Fruit fly (Drosophila melanogaster): ENCODE results near the gene Oga.

Oga gene

DNA sequence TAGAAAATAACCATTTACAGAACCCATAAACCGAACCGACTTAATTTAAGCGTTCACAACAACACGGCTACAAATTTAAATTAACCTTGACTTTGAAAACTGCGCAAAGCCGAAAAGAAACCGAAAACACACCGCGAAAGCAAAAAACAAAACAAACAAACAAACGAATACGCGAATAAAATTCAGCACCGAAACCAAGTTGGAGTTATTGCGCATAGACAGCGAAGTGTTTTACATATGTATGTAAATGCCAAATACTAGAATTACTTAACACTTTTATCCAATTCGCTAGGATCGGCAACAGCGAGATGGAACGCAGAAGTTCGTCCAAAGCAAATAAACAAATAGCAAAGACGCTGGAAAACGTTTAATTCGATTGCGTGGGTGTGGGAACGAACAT, 33.2 kb upstream of the Oga start:
- TF ChIP-seq eve (GFP tag; optimal IDR thresholded peaks at IDR 0.05) (peak in 1 of 2 experiments; percentile 47), unc-4 (GFP tag; IDR thresholded peaks at IDR 0.05; ENCODE audit: partially characterized antibody) (no peak), B-H2 (GFP tag; optimal IDR thresholded peaks at IDR 0.05) (peak; percentile 21), bigmax (GFP tag; optimal IDR thresholded peaks at IDR 0.05) (no peak), phol (tag; optimal IDR thresholded peaks at IDR 0.05) (no peak), CG15073 (GFP tag; optimal IDR thresholded peaks at IDR 0.05) (no peak), Ada2b (GFP tag; IDR thresholded peaks at IDR 0.05) (no peak), vnd (GFP tag; IDR thresholded peaks at IDR 0.05; ENCODE audit: partially characterized antibody) (no peak), fru (optimal IDR thresholded peaks at IDR 0.05) (no peak), CG3163 (GFP tag; optimal IDR thresholded peaks at IDR 0.05) (no peak), CG13894 (tag; optimal IDR thresholded peaks at IDR 0.05) (peak; percentile 66), chinmo (GFP tag; IDR thresholded peaks at IDR 0.05; ENCODE audit: partially characterized antibody) (0 out of 4 replicates have a peak, but pooled peaks have one; percentile 31), Hr51 (GFP tag; optimal IDR thresholded peaks at IDR 0.05) (no peak), sr (GFP tag; IDR thresholded peaks at IDR 0.05) (0 out of 3 replicates have a peak, but pooled peaks have one; percentile 16), CG9215 (GFP tag; IDR thresholded peaks at IDR 0.05) (no peak), fd64A (GFP tag; optimal IDR thresholded peaks at IDR 0.05) (no peak), pnt (GFP tag; optimal IDR thresholded peaks at IDR 0.05) (no peak), CG32532 (GFP tag; IDR thresholded peaks at IDR 0.05) (no peak), rib (GFP tag; IDR thresholded peaks at IDR 0.05) (peak; percentile 70; the same call in 1 of the 2 replicates), vvl (GFP tag; IDR thresholded peaks at IDR 0.05) (0 out of 2 replicates have a peak, but pooled peaks have one; percentile 17), PHDP (tag; optimal IDR thresholded peaks at IDR 0.05) (no peak), Antp (GFP tag; optimal IDR thresholded peaks at IDR 0.05) (no peak), lmd (GFP tag; IDR thresholded peaks at IDR 0.05) (no peak), CG10543 (GFP tag; optimal IDR thresholded peaks at IDR 0.05) (peak; percentile 29), jing (GFP tag; optimal IDR thresholded peaks at IDR 0.05) (no peak), Poxn (GFP tag; IDR thresholded peaks at IDR 0.05) (no peak), CG12769 (tag; optimal IDR thresholded peaks at IDR 0.05) (peak; percentile 11), mirr (GFP tag; optimal IDR thresholded peaks at IDR 0.05) (no peak), CG11456 (GFP tag; IDR thresholded peaks at IDR 0.05) (no peak), CG1602 (GFP tag; optimal IDR thresholded peaks at IDR 0.05) (no peak)

DNA sequence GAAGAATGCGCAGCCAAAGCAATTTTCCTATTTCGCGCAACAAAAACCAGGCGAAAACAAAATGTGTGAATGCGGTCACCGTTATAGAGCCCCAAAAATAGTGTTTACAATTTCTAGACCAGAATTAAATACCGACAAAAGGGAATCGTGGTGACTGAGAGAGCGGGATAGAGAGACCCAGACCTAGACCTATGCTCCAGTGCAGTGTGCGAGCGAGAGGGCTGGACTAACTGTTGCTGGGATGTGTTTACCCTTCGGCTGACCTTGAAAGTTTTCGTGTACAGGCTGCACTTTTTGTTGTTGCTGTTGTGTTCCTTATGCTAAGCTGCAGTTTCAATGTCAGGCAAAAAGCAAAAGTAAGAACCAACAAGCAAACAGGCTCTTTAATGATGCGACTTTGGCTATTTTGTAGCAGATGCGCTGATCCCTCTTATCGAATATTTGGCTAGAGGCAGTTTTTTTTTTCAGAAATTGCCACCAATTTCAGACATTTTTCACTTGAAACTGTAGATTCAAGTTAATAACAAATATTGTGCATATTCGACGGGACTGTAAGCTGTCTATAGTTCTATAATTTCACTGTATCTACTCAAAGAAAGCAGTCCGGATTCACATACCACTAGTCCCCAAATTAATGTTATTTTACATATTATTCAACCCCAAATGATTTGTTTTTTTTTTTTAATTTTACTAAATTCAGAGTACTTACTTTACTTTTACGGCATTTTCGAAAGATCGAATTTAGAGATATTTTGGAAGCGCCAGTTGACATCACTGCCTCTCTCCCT, 32.1 kb upstream of the Oga start:
- TF ChIP-seq Nf-YC (tag; optimal IDR thresholded peaks at IDR 0.05) (no peak), CG13775 (GFP tag; optimal IDR thresholded peaks at IDR 0.05) (peak; percentile 58), Mad (GFP tag; optimal IDR thresholded peaks at IDR 0.05) (peak; percentile 29), CHES-1-like (GFP tag; optimal IDR thresholded peaks at IDR 0.05) (peak; percentile 37), chif (GFP tag; optimal IDR thresholded peaks at IDR 0.05) (peak in 1 of 2 experiments; percentile 27), Mrtf (GFP tag; IDR thresholded peaks at IDR 0.05) (0 out of 3 replicates have a peak, but pooled peaks have one; percentile 7), CG5953 (GFP tag; IDR thresholded peaks at IDR 0.05) (no peak), eve (GFP tag; optimal IDR thresholded peaks at IDR 0.05) (peak in 1 of 2 experiments; percentile 55), CG17328 (GFP tag; IDR thresholded peaks at IDR 0.05) (0 out of 2 replicates have a peak, but pooled peaks have one; percentile 3), D (optimal IDR thresholded peaks at IDR 0.05) (no peak), D (GFP tag; optimal IDR thresholded peaks at IDR 0.05) (peak; percentile 51), Pdp1 (GFP tag; optimal IDR thresholded peaks at IDR 0.05) (peak in 1 of 2 experiments; percentile 40), Dip3 (GFP tag; optimal IDR thresholded peaks at IDR 0.05) (no peak), phol (tag; optimal IDR thresholded peaks at IDR 0.05) (peak; percentile 50), ap (GFP tag; IDR thresholded peaks at IDR 0.05) (no peak), CG4820 (GFP tag; optimal IDR thresholded peaks at IDR 0.05) (peak; percentile 45), CG12942 (GFP tag; optimal IDR thresholded peaks at IDR 0.05) (no peak), pan (optimal IDR thresholded peaks at IDR 0.05) (no peak), pan (GFP tag; optimal IDR thresholded peaks at IDR 0.05 in 1 of 2, IDR thresholded peaks at IDR 0.05 in 1 of 2) (peak in 1 of 2 experiments; percentile 7), CG1602 (GFP tag; optimal IDR thresholded peaks at IDR 0.05) (peak; percentile 35), Hr51 (GFP tag; optimal IDR thresholded peaks at IDR 0.05) (peak in 1 of 2 experiments; percentile 51), grau (tag; optimal IDR thresholded peaks at IDR 0.05) (peak; percentile 17), CG10267 (tag; optimal IDR thresholded peaks at IDR 0.05) (peak; percentile 29), Hand (GFP tag; optimal IDR thresholded peaks at IDR 0.05) (no peak)
